Worm (Caenorhabditis elegans) whole organism, early embryonic: Measurements from ENCODE around the gene tomm-20.

Experiments used
- B0310.2 ChIP-seq: sonication (generic microtip); optimal IDR thresholded peaks from 2 replicates; lab custom pipeline; 2016; ENCODE audit warnings: mild to moderate bottlenecking, missing genetic modification characterization, missing compliant biosample characterization
- F13C5.2 ChIP-seq: sonication (generic microtip); optimal IDR thresholded peaks from 2 replicates; lab custom pipeline; 2017; ENCODE audit warnings: mild to moderate bottlenecking, missing genetic modification characterization, inconsistent platforms, missing compliant biosample characterization
- aly-1 ChIP-seq: sonication (generic microtip); optimal IDR thresholded peaks from 2 replicates; lab custom pipeline; 2016; ENCODE audit warnings: missing genetic modification characterization, missing compliant biosample characterization
- ama-1 ChIP-seq: fragments of 150-350 bp; optimal IDR thresholded peaks from 2 replicates; lab custom pipeline; 2014
- ceh-13 ChIP-seq: fragments of 200-800 bp; sonication (Bioruptor generic); optimal IDR thresholded peaks from 2 replicates; lab custom pipeline; 2018; ENCODE audit warnings: mild to moderate bottlenecking, missing genetic modification characterization, missing compliant biosample characterization
- ceh-36 ChIP-seq: sonication (generic microtip); optimal IDR thresholded peaks from 2 replicates; lab custom pipeline; 2016; ENCODE audit warnings: missing genetic modification characterization, inconsistent platforms, missing compliant biosample characterization
- ets-7 ChIP-seq: sonication (generic microtip); optimal IDR thresholded peaks from 2 replicates; lab custom pipeline; 2016; ENCODE audit warnings: missing genotype, missing genetic modification characterization, missing compliant biosample characterization
- flt-1 ChIP-seq: fragments of 200-800 bp; sonication (Bioruptor generic); IDR thresholded peaks from 2 replicates; pipeline ENCODE4 v1.3.6; 2022; ENCODE audit warnings: missing genetic modification characterization, missing compliant biosample characterization
- hnd-1 ChIP-seq: sonication (generic microtip); optimal IDR thresholded peaks from 2 replicates; lab custom pipeline; 2016; ENCODE audit warnings: missing genetic modification characterization, missing compliant biosample characterization
- pes-1 ChIP-seq: fragments of 200-800 bp; sonication (Bioruptor generic); IDR thresholded peaks from 2 replicates; pipeline ENCODE4 v1.3.6; 2022; ENCODE audit warnings: missing genetic modification reagents, missing genetic modification characterization, missing compliant biosample characterization
- tbx-11 ChIP-seq: fragments of 200-800 bp; sonication (Bioruptor generic); IDR thresholded peaks from 2 replicates; pipeline ENCODE4 v1.3.6; 2022; ENCODE audit warnings: missing genetic modification characterization, missing compliant biosample characterization
- tbx-37 ChIP-seq: fragments of 200-800 bp; sonication (Bioruptor generic); conservative IDR thresholded peaks from 2 replicates; pipeline ENCODE4 v1.3.6; 2022; ENCODE audit warnings: missing genetic modification reagents, missing genetic modification characterization, missing compliant biosample characterization
- tra-4 ChIP-seq: sonication (generic microtip); optimal IDR thresholded peaks from 2 replicates; lab custom pipeline; 2017; ENCODE audit warnings: missing genetic modification characterization, missing compliant biosample characterization

ce11 chrV:12317080-12317479 lies 26.2 kb downstream of the tomm-20 start, which contains the start of gene R04F11.3:
- TF ChIP-seq ama-1 (lab: Kevin White, UChicago) (no peak), tbx-11 (GFP tag; lab: Robert Waterston, UW) (no peak), tra-4 (tag; lab: Kevin White, UChicago) (no peak), hnd-1 (tag; lab: Kevin White, UChicago) (no peak), ceh-36 (no peak), ets-7 (tag; lab: Kevin White, UChicago) (no peak), tbx-37 (no peak), F13C5.2 (tag; lab: Kevin White, UChicago) (no peak), pes-1 (GFP tag; lab: Robert Waterston, UW) (no peak), flt-1 (GFP tag; lab: Robert Waterston, UW) (no peak), B0310.2 (tag; lab: Kevin White, UChicago) (no peak), aly-1 (tag; lab: Kevin White, UChicago) (no peak), ceh-13 (GFP tag; lab: Kevin White, UChicago) (no peak)
